In the genomic region with DNA sequence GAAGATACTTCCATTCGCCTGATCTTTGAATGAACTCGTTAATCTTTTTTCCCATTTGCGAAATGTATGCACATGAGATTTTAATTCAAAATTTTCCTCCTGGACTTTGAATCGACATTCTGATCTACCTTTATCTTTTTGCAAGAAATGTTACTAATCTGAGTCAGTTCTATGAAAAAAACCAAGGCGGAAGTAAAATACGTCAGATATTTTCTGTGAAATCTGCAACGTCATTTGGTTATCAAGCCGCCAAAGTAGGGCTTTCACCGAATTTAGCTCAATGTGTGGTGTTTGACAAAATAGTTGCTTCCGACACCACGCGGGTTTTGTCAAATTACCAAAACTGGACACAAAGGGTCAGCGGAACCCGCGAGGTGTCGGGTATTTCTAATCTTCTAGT, we compare ENCODE assay signal across 3 worm cellular contexts.
TF ChIP-seq lines count a peak whose summit lies in the region.

No protein-coding gene starts in this region.

TF ChIP-seq in whole organism, L1 larva, 84 proteins besides CTCF, POLR2A, EP300 and RAD21:
- TF ChIP-seq pax-3 (tag; optimal IDR thresholded peaks at IDR 0.05; lab: Kevin White, UChicago) (peak; percentile 27), nhr-71 (tag; optimal IDR thresholded peaks at IDR 0.05; lab: Kevin White, UChicago) (peak; percentile 66), nhr-84 (tag; optimal IDR thresholded peaks at IDR 0.05; lab: Kevin White, UChicago) (no peak), fkh-8 (tag; optimal IDR thresholded peaks at IDR 0.05; lab: Kevin White, UChicago) (peak; percentile 90), rnt-1 (tag; optimal IDR thresholded peaks at IDR 0.05; lab: Kevin White, UChicago) (no peak), dsc-1 (tag; optimal IDR thresholded peaks at IDR 0.05; lab: Kevin White, UChicago) (peak; percentile 72), snpc-4 (tag; optimal IDR thresholded peaks at IDR 0.05; lab: Kevin White, UChicago) (no peak), fkh-4 (tag; optimal IDR thresholded peaks at IDR 0.05; lab: Kevin White, UChicago; ENCODE audit: borderline replicate concordance) (peak; percentile 31), sox-4 (tag; optimal IDR thresholded peaks at IDR 0.05; lab: Kevin White, UChicago) (peak; percentile 62), nhr-47 (tag; optimal IDR thresholded peaks at IDR 0.05; lab: Kevin White, UChicago) (peak; percentile 48)

TF ChIP-seq in whole organism, L2 larva, 48 proteins besides CTCF, POLR2A, EP300 and RAD21:
- no peak for TF ChIP-seq unc-39 (tag; optimal IDR thresholded peaks at IDR 0.05; lab: Kevin White, UChicago)
- no peak for TF ChIP-seq C34F6.9 (tag; optimal IDR thresholded peaks at IDR 0.05; lab: Kevin White, UChicago)
- TF ChIP-seq nhr-21 (tag; optimal IDR thresholded peaks at IDR 0.05; lab: Kevin White, UChicago), result peak; percentile 14
- no peak for TF ChIP-seq F13H6.1 (tag; optimal IDR thresholded peaks at IDR 0.05; lab: Kevin White, UChicago)
- no peak for TF ChIP-seq egl-27 (tag; optimal IDR thresholded peaks at IDR 0.05; lab: Kevin White, UChicago)
- TF ChIP-seq nhr-12 (tag; optimal IDR thresholded peaks at IDR 0.05; lab: Kevin White, UChicago), result no peak

TF ChIP-seq in whole organism, L3 larva, 47 proteins besides CTCF, POLR2A, EP300 and RAD21:
- TF ChIP-seq sea-2 (GFP tag; optimal IDR thresholded peaks at IDR 0.05; lab: Kevin White, UChicago) (no peak), nhr-11 (tag; optimal IDR thresholded peaks at IDR 0.05; lab: Kevin White, UChicago) (peak; percentile 27)
TF ChIP-seq in whole organism, L3 larva: peak in this region for 1.
